Fruit fly (Drosophila melanogaster): ENCODE measurements around the gene Acph-1.

The Acph-1 gene

dm6 chr3R:29993134-29993533 lies at the start of gene Acph-1:
TSS of gene Acph-1 (minus strand) at chr3R:29993411.
- no peak for TF ChIP-seq CG17801 (GFP tag; optimal IDR thresholded peaks at IDR 0.05; ENCODE audit: partially characterized antibody)

- no peak for TF ChIP-seq CG17801 (GFP tag; optimal IDR thresholded peaks at IDR 0.05; ENCODE audit: partially characterized antibody)
Observed at dm6 chr3R:30040879-30041278, 47.7 kb upstream of the Acph-1 start.

DNA sequence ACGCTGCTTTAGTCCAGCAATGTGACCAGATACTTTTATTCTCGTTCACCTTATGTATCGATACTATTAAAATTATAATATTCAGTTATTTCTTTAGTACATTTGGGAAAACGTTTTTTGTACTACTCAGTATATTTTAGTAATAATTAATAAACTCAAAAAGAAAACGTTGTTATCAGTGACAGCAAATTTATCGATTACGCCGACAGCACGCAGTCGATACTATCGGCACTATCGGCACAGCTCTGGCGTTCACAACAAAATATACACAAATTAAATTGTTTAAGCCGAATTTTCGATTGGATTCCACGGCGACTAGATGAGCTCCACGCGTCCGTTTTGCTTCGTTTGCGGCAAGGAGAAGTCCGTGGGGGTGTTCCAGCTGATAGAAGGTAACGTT lies 46.3 kb upstream of the Acph-1 start, which contains the start of the genes janA, Sry-alpha and Sry-beta:
TSS of gene janA (minus strand) at position 40 of the 400 bp plus-strand sequence.
TSS of gene Sry-alpha (plus strand) at position 226 of the 400 bp plus-strand sequence.
TSS of gene Sry-beta (plus strand) at position 226 of the 400 bp plus-strand sequence.
- no peak for TF ChIP-seq CG17801 (GFP tag; optimal IDR thresholded peaks at IDR 0.05; ENCODE audit: partially characterized antibody)

dm6 chr3R:30038628-30039027 lies 45.4 kb upstream of the Acph-1 start, which contains the start of gene janB:
TSS of gene janB (minus strand) at chr3R:30038728.
- TF ChIP-seq CG17801 (GFP tag; optimal IDR thresholded peaks at IDR 0.05; ENCODE audit: partially characterized antibody) = no peak

DNA sequence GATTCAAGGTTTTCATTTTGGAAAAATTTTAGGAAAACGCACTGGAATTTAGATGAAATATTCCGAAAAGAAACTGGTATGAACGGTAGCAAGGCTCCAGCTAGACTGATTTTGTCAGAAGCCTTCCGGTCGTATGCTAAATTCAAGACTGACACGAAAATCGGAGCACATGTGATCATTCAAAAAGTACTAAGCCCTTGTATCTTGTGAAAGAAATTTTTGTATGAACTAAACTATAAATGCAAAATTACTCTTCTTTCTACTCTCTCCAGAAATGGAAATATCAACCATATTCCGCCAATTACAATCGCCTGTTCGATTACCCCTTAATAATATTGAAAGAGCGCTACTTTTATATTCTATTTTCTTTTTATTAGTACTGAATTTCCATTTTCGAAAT lies 44.4 kb upstream of the Acph-1 start, which contains the start of gene ocn:
TSS of gene ocn (minus strand) at position 101 of the 400 bp plus-strand sequence.
- no peak for TF ChIP-seq CG17801 (GFP tag; optimal IDR thresholded peaks at IDR 0.05; ENCODE audit: partially characterized antibody)

dm6 chr3R:30036609-30037008 lies 43.4 kb upstream of the Acph-1 start, which contains the start of gene ZIPIC:
TSS of gene ZIPIC (minus strand) at chr3R:30036870.
- no peak for TF ChIP-seq CG17801 (GFP tag; optimal IDR thresholded peaks at IDR 0.05; ENCODE audit: partially characterized antibody)

DNA sequence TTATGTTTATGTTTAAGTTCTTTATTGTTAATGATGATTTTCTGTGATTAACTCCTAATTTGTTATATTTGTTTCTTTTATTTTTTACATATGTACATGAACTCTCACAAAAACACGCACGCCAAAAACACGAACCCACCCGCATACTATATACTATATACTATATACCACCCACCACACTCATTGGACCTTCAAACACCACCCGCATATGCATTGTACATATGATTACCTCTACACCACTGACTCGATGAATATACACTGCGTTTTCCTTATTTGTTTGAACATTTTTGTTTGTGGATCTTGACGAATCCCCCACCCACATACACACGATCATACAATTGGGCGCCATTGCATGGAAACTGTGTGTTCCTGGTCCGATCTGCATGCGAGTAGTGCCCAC lies 39.1 kb upstream of the Acph-1 start:
- no peak for TF ChIP-seq CG17801 (GFP tag; optimal IDR thresholded peaks at IDR 0.05; ENCODE audit: partially characterized antibody)

DNA sequence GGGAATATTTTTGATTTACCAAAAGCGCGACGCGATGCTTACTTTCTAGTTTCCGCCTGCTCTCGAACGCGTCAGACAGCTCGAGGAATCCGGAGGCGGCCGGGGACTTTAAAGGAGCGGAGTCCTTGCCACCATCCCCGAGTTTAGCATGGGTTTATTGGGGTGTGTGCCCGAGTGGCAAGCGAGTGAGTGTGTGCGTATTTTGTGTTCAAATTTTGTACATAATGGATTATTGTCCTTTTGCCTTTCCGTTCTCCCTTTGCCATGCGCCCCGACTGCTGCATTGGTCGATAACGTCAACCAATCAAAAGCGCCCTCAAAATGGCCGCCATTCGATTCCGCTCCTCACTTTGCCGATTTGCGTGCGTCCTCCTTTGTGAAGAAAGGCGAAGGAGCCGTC lies 36.9 kb upstream of the Acph-1 start:
- no peak for TF ChIP-seq CG17801 (GFP tag; optimal IDR thresholded peaks at IDR 0.05; ENCODE audit: partially characterized antibody)

- no peak for TF ChIP-seq CG17801 (GFP tag; optimal IDR thresholded peaks at IDR 0.05; ENCODE audit: partially characterized antibody)
Observed at dm6 chr3R:30023445-30023844, 30.2 kb upstream of the Acph-1 start.

DNA sequence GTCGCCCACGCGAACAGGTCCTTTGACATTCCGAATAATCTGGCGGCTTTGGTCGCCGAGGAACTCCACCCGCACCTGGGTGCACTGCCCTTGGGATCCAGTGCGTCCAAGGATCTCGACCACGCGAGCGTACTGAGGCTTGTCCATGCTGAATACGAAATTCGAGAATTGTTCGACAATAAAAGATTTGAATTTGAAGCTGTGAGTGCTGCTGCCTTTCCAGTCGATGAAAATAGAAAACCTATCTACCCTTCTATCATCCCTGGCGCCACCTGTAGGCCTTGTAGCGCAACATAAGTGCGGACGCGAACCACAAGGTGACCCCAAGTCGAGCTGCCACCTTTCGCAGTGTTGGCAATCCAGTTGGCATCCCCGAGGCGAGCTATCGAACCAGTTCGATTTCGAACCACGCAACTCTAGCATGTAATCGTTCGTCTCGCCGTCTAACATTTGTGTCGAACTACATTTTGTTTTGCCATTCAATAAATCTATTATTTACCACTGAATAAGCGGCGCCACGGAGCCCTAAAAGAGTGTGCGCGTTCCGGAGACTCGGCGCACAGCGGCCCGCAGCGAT lies 29.3 kb upstream of the Acph-1 start, which contains the start of the genes RpS28a and Axn:
TSS of gene RpS28a (minus strand) at position 197 of the 577 bp plus-strand sequence.
TSS of gene Axn (plus strand) at position 391 of the 577 bp plus-strand sequence.
- no peak for TF ChIP-seq CG17801 (GFP tag; optimal IDR thresholded peaks at IDR 0.05; ENCODE audit: partially characterized antibody)

dm6 chr3R:30021559-30022451 lies 28.6 kb upstream of the Acph-1 start, which contains the start of gene Mgat2:
TSS of gene Mgat2 (minus strand) at chr3R:30022221.
- TF ChIP-seq CG17801 (GFP tag; optimal IDR thresholded peaks at IDR 0.05; ENCODE audit: partially characterized antibody) = peak; percentile 36

- TF ChIP-seq CG17801 (GFP tag; optimal IDR thresholded peaks at IDR 0.05; ENCODE audit: partially characterized antibody) = no peak
Observed at dm6 chr3R:30021009-30021408, 27.8 kb upstream of the Acph-1 start.

DNA sequence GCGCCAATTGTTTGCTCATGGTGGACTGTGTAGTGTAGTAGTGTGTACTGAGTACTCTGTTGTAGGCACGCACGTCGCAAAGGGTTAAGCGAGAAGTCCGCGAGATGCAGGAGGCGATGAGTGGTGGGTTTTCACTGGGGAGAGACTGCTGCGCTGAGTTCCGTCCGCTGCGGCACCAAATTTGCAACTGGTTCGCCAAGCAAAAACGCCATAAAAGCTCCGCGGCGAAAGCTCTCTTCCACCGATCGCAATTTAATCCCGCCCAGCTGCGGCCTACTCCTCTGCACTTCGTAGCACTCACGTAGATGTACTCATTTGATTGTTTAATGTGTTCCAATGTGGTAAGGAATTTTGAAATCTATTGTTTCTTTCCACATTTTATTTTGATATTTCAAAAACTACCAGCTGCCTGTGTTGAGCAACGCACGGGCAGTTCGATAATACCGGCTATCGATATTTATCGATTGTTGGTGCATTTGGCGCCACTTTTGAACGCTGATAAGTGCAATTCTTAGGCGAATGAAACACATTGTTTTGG lies 21.8 kb upstream of the Acph-1 start, which contains the start of gene CG7920:
TSS of gene CG7920 (minus strand) at position 308 of the 538 bp plus-strand sequence.
- TF ChIP-seq CG17801 (GFP tag; optimal IDR thresholded peaks at IDR 0.05; ENCODE audit: partially characterized antibody) = peak; percentile 60

DNA sequence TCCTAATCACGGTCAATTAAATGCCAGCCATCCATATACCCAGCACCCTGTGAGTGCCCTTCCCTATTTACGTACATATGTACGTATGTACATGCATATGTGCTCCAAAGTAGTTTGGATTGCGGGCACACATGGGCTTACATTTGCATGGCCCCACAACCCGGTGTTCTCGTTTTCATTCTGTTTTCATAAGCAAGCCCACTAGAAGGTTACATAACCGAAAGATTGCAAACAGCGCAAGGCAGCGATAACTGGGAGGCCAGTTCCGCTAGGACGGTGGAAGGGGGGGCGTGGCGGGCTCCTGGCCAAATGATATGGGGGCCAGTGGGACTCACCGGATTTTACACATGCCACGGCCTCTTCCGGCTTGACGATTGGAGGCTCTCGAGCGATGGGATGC lies 21.3 kb upstream of the Acph-1 start:
- TF ChIP-seq CG17801 (GFP tag; optimal IDR thresholded peaks at IDR 0.05; ENCODE audit: partially characterized antibody) = no peak

dm6 chr3R:30013909-30014308 lies 20.7 kb upstream of the Acph-1 start:
- no peak for TF ChIP-seq CG17801 (GFP tag; optimal IDR thresholded peaks at IDR 0.05; ENCODE audit: partially characterized antibody)

All from ovary, adult (tissue).